Fruit fly (Drosophila melanogaster) whole organism, adult: Measurements from ENCODE around the gene spirit.

Experiments used
- pad ChIP-seq: fragments of 200-800 bp; sonication (Bioruptor generic); optimal IDR thresholded peaks from 3 replicates; lab custom pipeline; 2017; ENCODE audit warnings: missing biosample characterization, missing genetic modification characterization, mild to moderate bottlenecking, moderate library complexity, missing genetic modification reagents
- tj ChIP-seq: fragments of 200-800 bp; sonication (Bioruptor generic); optimal IDR thresholded peaks from 3 replicates; lab custom pipeline; 2017; ENCODE audit warnings: missing biosample characterization, mild to moderate bottlenecking, missing genetic modification characterization, moderate library complexity

dm6 chrX:8569639-8570038 is 3.8 kb downstream of the spirit start:
- TF ChIP-seq pad (no peak), tj (GFP tag; lab: Kevin White, UChicago) (no peak)
